Worm (Caenorhabditis elegans): Measurements from ENCODE around the gene gipc-1.

- TF ChIP-seq elt-3 (tag; optimal IDR thresholded peaks at IDR 0.05): no peak
- TF ChIP-seq pha-4 (tag; optimal IDR thresholded peaks at IDR 0.05): no peak
- no peak for TF ChIP-seq ZK546.5 (tag; optimal IDR thresholded peaks at IDR 0.05)
- TF ChIP-seq eor-1 (tag; optimal IDR thresholded peaks at IDR 0.05): no peak
- no peak for TF ChIP-seq unc-62 (GFP tag; optimal IDR thresholded peaks at IDR 0.05)
- TF ChIP-seq tbx-2 (tag; optimal IDR thresholded peaks at IDR 0.05): no peak
- no peak for TF ChIP-seq nhr-23 (tag; optimal IDR thresholded peaks at IDR 0.05)
- no peak for TF ChIP-seq nfya-1 (tag; optimal IDR thresholded peaks at IDR 0.05; ENCODE audit: insufficient read depth)
- no peak for TF ChIP-seq ztf-11 (tag; optimal IDR thresholded peaks at IDR 0.05)
Observed at ce11 chrIII:4856109-4856508, 14.5 kb upstream of the gipc-1 start, which contains the start of gene C35D10.7.
